Fruit fly (Drosophila melanogaster) whole organism, embryonic: Measurements from ENCODE around the gene CG10274.
A peak's percentile ranks its signal among the peaks of the same experiment; 100 is the strongest.

Experiments
- Atf6 ChIP-seq: fragments of 200-800 bp; sonication (Bioruptor generic); IDR thresholded peaks from 2 replicates; pipeline ENCODE4 v1.3.6; 2022; ENCODE audit warnings: missing biosample characterization, missing genetic modification characterization
- CG10267 ChIP-seq: fragments of 200-800 bp; sonication (Bioruptor generic); optimal IDR thresholded peaks from 2 replicates; lab custom pipeline; 2018; ENCODE audit warnings: missing biosample characterization, mild to moderate bottlenecking, missing genetic modification characterization, moderate library complexity
- CG10274 ChIP-seq: fragments of 200-800 bp; sonication (Bioruptor generic); optimal IDR thresholded peaks from 3 replicates; lab custom pipeline; 2017; ENCODE audit warnings: missing biosample characterization, mild to moderate bottlenecking, missing genetic modification characterization
- CG11093 ChIP-seq: fragments of 200-800 bp; sonication (Bioruptor generic); IDR thresholded peaks from 3 replicates; pipeline ENCODE4 v1.3.6; 2022; ENCODE audit warnings: missing biosample characterization, missing genetic modification characterization
- CG12071 ChIP-seq: fragments of 200-800 bp; sonication (Bioruptor generic); optimal IDR thresholded peaks from 3 replicates; lab custom pipeline; 2018; ENCODE audit warnings: missing biosample characterization, mild to moderate bottlenecking, missing genetic modification characterization
- CG12299 ChIP-seq: fragments of 200-800 bp; sonication (Bioruptor generic); optimal IDR thresholded peaks from 2 replicates; lab custom pipeline; 2018; ENCODE audit warnings: missing biosample characterization, mild to moderate bottlenecking, missing genetic modification characterization
- CG16779 ChIP-seq: fragments of 200-800 bp; sonication (Bioruptor generic); IDR thresholded peaks from 2 replicates; pipeline ENCODE4 v1.3.6; 2022; ENCODE audit warnings: missing biosample characterization, missing genetic modification characterization
- CG17328 ChIP-seq: fragments of 200-800 bp; sonication (Bioruptor generic); IDR thresholded peaks from 2 replicates; pipeline ENCODE4 v1.3.6; 2022; ENCODE audit warnings: missing biosample characterization, missing genetic modification characterization
- CG17612 ChIP-seq: fragments of 200-800 bp; sonication (Bioruptor generic); IDR thresholded peaks from 2 replicates; pipeline ENCODE4 v1.3.6; 2022; ENCODE audit warnings: missing biosample characterization, missing genetic modification characterization
- CG17829 ChIP-seq: fragments of 200-800 bp; optimal IDR thresholded peaks from 2 replicates; lab custom pipeline; 2019; ENCODE audit warnings: missing biosample characterization, mild to moderate bottlenecking, missing genetic modification characterization, moderate library complexity
- CG18764 ChIP-seq: fragments of 200-800 bp; sonication (Bioruptor generic); optimal IDR thresholded peaks from 3 replicates; lab custom pipeline; 2016; ENCODE audit warnings: missing biosample characterization, missing genetic modification characterization
- CG30431 ChIP-seq: fragments of 200-800 bp; sonication (Bioruptor generic); optimal IDR thresholded peaks from 2 replicates; lab custom pipeline; 2017; ENCODE audit warnings: missing biosample characterization, missing genetic modification characterization
- CG31224 ChIP-seq: fragments of 200-800 bp; sonication (Bioruptor generic); IDR thresholded peaks from 2 replicates; pipeline ENCODE4 v1.3.6; 2022; ENCODE audit warnings: missing biosample characterization, missing genetic modification characterization
- CG31388 ChIP-seq: fragments of 200-800 bp; sonication (Bioruptor generic); optimal IDR thresholded peaks from 2 replicates; lab custom pipeline; 2016; ENCODE audit warnings: missing biosample characterization, missing genetic modification characterization
- CG34224 ChIP-seq: fragments of 200-800 bp; sonication (Bioruptor generic); IDR thresholded peaks from 3 replicates; pipeline ENCODE4 v1.3.6; 2022; ENCODE audit warnings: missing biosample characterization, missing genetic modification characterization; ENCODE audit not compliant: partially characterized antibody
- CG4282 ChIP-seq: fragments of 200-800 bp; sonication (Bioruptor generic); optimal IDR thresholded peaks from 2 replicates; lab custom pipeline; 2016; ENCODE audit warnings: missing biosample characterization, missing genetic modification characterization
- CG4424 ChIP-seq: fragments of 200-800 bp; sonication (Bioruptor generic); optimal IDR thresholded peaks from 3 replicates; lab custom pipeline; 2016; ENCODE audit warnings: missing biosample characterization, missing genetic modification characterization
- CG4617 ChIP-seq: fragments of 200-800 bp; sonication (Bioruptor generic); optimal IDR thresholded peaks from 3 replicates; lab custom pipeline; 2016; ENCODE audit warnings: missing biosample characterization, missing genetic modification characterization, borderline replicate concordance
- CG4854 ChIP-seq: fragments of 200-800 bp; sonication (Bioruptor generic); optimal IDR thresholded peaks from 2 replicates; lab custom pipeline; 2016; ENCODE audit warnings: missing biosample characterization, missing genetic modification characterization, inconsistent platforms
- CG6254 ChIP-seq: fragments of 200-800 bp; sonication (Bioruptor generic); optimal IDR thresholded peaks from 3 replicates; lab custom pipeline; 2017; ENCODE audit warnings: mild to moderate bottlenecking, missing biosample characterization, missing genetic modification reagents, missing genetic modification characterization
- CG8089 ChIP-seq: fragments of 200-800 bp; sonication (Bioruptor generic); optimal IDR thresholded peaks from 3 replicates; lab custom pipeline; 2016; ENCODE audit warnings: missing biosample characterization, missing genetic modification characterization
- D19B ChIP-seq: fragments of 200-800 bp; sonication (Bioruptor generic); optimal IDR thresholded peaks from 2 replicates; lab custom pipeline; 2017; ENCODE audit warnings: missing biosample characterization, mild to moderate bottlenecking, missing genetic modification characterization
- Dek ChIP-seq: fragments of 200-800 bp; sonication (Bioruptor generic); optimal IDR thresholded peaks from 3 replicates; lab custom pipeline; 2019; ENCODE audit warnings: missing biosample characterization, mild to moderate bottlenecking, missing genetic modification characterization, moderate library complexity
- Eip74EF ChIP-seq, 2 experiments: fragments of 200-800 bp in 1 of 2; fragments of >200 bp in 1 of 2; sonication (Bioruptor generic) in 1 of 2; optimal IDR thresholded peaks; 2 replicates each; lab custom pipeline; 2017 to 2019; ENCODE audit warnings: missing biosample characterization in 2 of 2, missing genetic modification characterization in 2 of 2, mild to moderate bottlenecking in 1 of 2, moderate library complexity in 1 of 2
- Hr51 ChIP-seq, 2 experiments: fragments of 200-800 bp; sonication (Bioruptor generic); optimal IDR thresholded peaks; 2 replicates in 1 of 2; 3 replicates in 1 of 2; lab custom pipeline; 2016 to 2018; ENCODE audit warnings: missing biosample characterization in 2 of 2, missing genetic modification characterization in 2 of 2, mild to moderate bottlenecking in 1 of 2, moderate library complexity in 1 of 2
- Jarid2 ChIP-seq: fragments of 200-800 bp; sonication (Bioruptor generic); optimal IDR thresholded peaks from 3 replicates; lab custom pipeline; 2017; ENCODE audit warnings: mild to moderate bottlenecking, missing biosample characterization, missing genetic modification reagents, missing genetic modification characterization
- Lhr ChIP-seq: fragments of 200-800 bp; sonication (Bioruptor generic); optimal IDR thresholded peaks from 3 replicates; lab custom pipeline; 2017; ENCODE audit warnings: mild to moderate bottlenecking, missing biosample characterization, missing genetic modification reagents, missing genetic modification characterization
- Mes4 ChIP-seq: fragments of 200-800 bp; sonication (Bioruptor generic); optimal IDR thresholded peaks from 2 replicates; lab custom pipeline; 2016; ENCODE audit warnings: missing biosample characterization, missing genetic modification characterization
- NC2β ChIP-seq: fragments of 200-800 bp; sonication (Bioruptor generic); optimal IDR thresholded peaks from 2 replicates; lab custom pipeline; 2016; ENCODE audit warnings: missing biosample characterization, missing genetic modification characterization
- NFAT ChIP-seq: fragments of 200-800 bp; sonication (Bioruptor generic); IDR thresholded peaks from 2 replicates; pipeline ENCODE4 v1.3.6; 2022; ENCODE audit warnings: missing biosample characterization, missing genetic modification characterization
- Sry-δ ChIP-seq: fragments of 200-800 bp; sonication (Bioruptor generic); optimal IDR thresholded peaks from 2 replicates; lab custom pipeline; 2016; ENCODE audit warnings: missing biosample characterization, missing genetic modification characterization
- Stat92E ChIP-seq, 3 experiments: fragments of >200 bp in 2 of 3; fragments of 200-800 bp in 1 of 3; sonication (Bioruptor generic) in 1 of 3; optimal IDR thresholded peaks; 2 replicates each; lab custom pipeline; 2017 to 2019; ENCODE audit warnings: missing biosample characterization in 3 of 3, missing genetic modification characterization in 3 of 3, mild to moderate bottlenecking in 1 of 3, moderate library complexity in 1 of 3
- amos ChIP-seq: fragments of 200-800 bp; sonication (Bioruptor generic); IDR thresholded peaks from 2 replicates; pipeline ENCODE4 v1.3.6; 2022; ENCODE audit warnings: missing biosample characterization, missing genetic modification characterization; ENCODE audit not compliant: partially characterized antibody
- bab2 ChIP-seq: fragments of 200-800 bp; sonication (Bioruptor generic); optimal IDR thresholded peaks from 2 replicates; lab custom pipeline; 2016; ENCODE audit warnings: missing biosample characterization, missing genetic modification characterization
- da ChIP-seq: fragments of 200-800 bp; sonication (Bioruptor generic); optimal IDR thresholded peaks from 2 replicates; lab custom pipeline; 2016; ENCODE audit warnings: missing biosample characterization, missing genetic modification characterization
- ems ChIP-seq: fragments of 200-800 bp; sonication (Bioruptor generic); optimal IDR thresholded peaks from 3 replicates; lab custom pipeline; 2016; ENCODE audit warnings: missing biosample characterization, missing genetic modification characterization
- esg ChIP-seq: fragments of 200-800 bp; sonication (Bioruptor generic); conservative IDR thresholded peaks from 2 replicates; pipeline ENCODE4 v1.3.6; 2022; ENCODE audit warnings: missing biosample characterization, missing genetic modification characterization
- gem ChIP-seq: fragments of 200-800 bp; sonication (Bioruptor generic); optimal IDR thresholded peaks from 2 replicates; lab custom pipeline; 2019; ENCODE audit warnings: missing biosample characterization, mild to moderate bottlenecking, missing genetic modification characterization, moderate library complexity
- grn ChIP-seq: fragments of 200-800 bp; sonication (Bioruptor generic); optimal IDR thresholded peaks from 3 replicates; lab custom pipeline; 2017; ENCODE audit warnings: missing biosample characterization, missing genetic modification characterization
- insv ChIP-seq, 2 experiments: fragments of 200-800 bp; sonication (Bioruptor generic); optimal IDR thresholded peaks; 3 replicates each; lab custom pipeline; 2016 to 2018; ENCODE audit warnings: missing biosample characterization in 2 of 2, missing genetic modification characterization in 2 of 2
- jing ChIP-seq: fragments of 200-800 bp; sonication (Bioruptor generic); optimal IDR thresholded peaks from 2 replicates; lab custom pipeline; 2018; ENCODE audit warnings: missing biosample characterization, mild to moderate bottlenecking, missing genetic modification characterization
- pum ChIP-seq: fragments of 200-800 bp; sonication (Bioruptor generic); optimal IDR thresholded peaks from 2 replicates; lab custom pipeline; 2016; ENCODE audit warnings: missing biosample characterization, missing genetic modification characterization
- seq ChIP-seq: fragments of 200-800 bp; sonication (Bioruptor generic); IDR thresholded peaks from 2 replicates; pipeline ENCODE4 v1.3.6; 2022; ENCODE audit warnings: missing biosample characterization, missing genetic modification characterization
- slbo ChIP-seq: fragments of 200-800 bp; sonication (Bioruptor generic); IDR thresholded peaks from 2 replicates; pipeline ENCODE4 v1.3.6; 2022; ENCODE audit warnings: missing biosample characterization, missing genetic modification characterization
- ssp ChIP-seq: fragments of 200-800 bp; sonication (Bioruptor generic); IDR thresholded peaks from 2 replicates; pipeline ENCODE4 v1.3.6; 2022; ENCODE audit warnings: missing biosample characterization, missing genetic modification characterization
- stwl ChIP-seq: fragments of 200-800 bp; sonication (Bioruptor generic); optimal IDR thresholded peaks from 3 replicates; lab custom pipeline; 2018; ENCODE audit warnings: missing biosample characterization, mild to moderate bottlenecking, missing genetic modification characterization, moderate library complexity
- trem ChIP-seq: fragments of 200-800 bp; optimal IDR thresholded peaks from 3 replicates; lab custom pipeline; 2019; ENCODE audit warnings: missing biosample characterization, mild to moderate bottlenecking, missing genetic modification characterization, moderate library complexity
- tx ChIP-seq: fragments of 200-800 bp; sonication (Bioruptor generic); optimal IDR thresholded peaks from 2 replicates; lab custom pipeline; 2016; ENCODE audit warnings: missing biosample characterization, missing genetic modification characterization
- vfl ChIP-seq: fragments of 200-800 bp; sonication (Bioruptor generic); optimal IDR thresholded peaks from 2 replicates; lab custom pipeline; 2016; ENCODE audit warnings: missing biosample characterization, missing genetic modification characterization

The CG10274 gene

DNA sequence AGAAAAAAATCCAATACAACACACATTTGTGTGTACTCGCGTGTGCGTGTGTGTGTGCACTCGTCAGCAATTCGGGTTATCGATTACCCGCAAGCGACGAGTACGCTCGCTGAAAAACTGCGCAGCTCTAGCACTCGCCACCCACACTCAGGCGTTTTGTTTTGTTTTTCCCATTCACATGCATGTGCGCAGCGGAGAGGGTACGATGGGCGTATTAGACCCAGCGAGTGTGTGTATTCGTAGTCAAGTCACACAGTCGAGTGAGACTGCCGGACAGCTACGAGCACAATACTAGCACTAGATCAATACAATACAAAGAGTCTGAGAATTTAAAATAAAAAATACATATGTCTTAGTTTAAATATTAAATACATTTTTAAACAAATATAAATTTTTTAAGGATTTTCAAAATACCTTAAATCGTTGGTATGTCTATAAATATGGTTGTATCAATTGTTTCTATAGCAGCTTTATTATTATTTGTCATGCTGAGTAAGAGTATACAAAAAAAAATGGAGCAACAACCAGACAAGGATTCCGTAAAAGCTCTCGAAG lies 3.3 kb upstream of the CG10274 start, which contains the start of the genes D19B and CG43293 (continued):
- peak; percentile 89 for TF ChIP-seq CG17829 (tag; lab: Kevin White, UChicago)
- TF ChIP-seq CG17612 (GFP tag; lab: Robert Waterston, UW), result peak; percentile 66
- no peak for TF ChIP-seq Eip74EF (GFP tag; optimal IDR thresholded peaks at IDR 0.05; lab: Kevin White, UChicago)
- peak; percentile 77 for TF ChIP-seq tx
- no peak for TF ChIP-seq grn
- peak; percentile 91 for TF ChIP-seq bab2 (GFP tag; lab: Kevin White, UChicago)
- TF ChIP-seq Lhr (GFP tag; lab: Kevin White, UChicago), result peak; percentile 63
- TF ChIP-seq NFAT (GFP tag; lab: Robert Waterston, UW), result peak; percentile 96
- peak; percentile 72 for TF ChIP-seq trem (tag; lab: Kevin White, UChicago)
- TF ChIP-seq ssp (GFP tag; lab: Robert Waterston, UW), result peak; percentile 60
- peak; percentile 76 for TF ChIP-seq CG31224 (GFP tag; lab: Robert Waterston, UW)
- TF ChIP-seq CG10267 (tag; lab: Kevin White, UChicago), result peak; percentile 82
- peak; percentile 88 for TF ChIP-seq CG12071 (GFP tag; lab: Kevin White, UChicago)
- peak in 1 of 2 experiments; percentile 69 for TF ChIP-seq insv (GFP tag; optimal IDR thresholded peaks at IDR 0.05; lab: Kevin White, UChicago)
- TF ChIP-seq CG34224, result peak; percentile 53; the same call in 2 of the 3 replicates
- peak; percentile 80 for TF ChIP-seq CG10274 (GFP tag; lab: Kevin White, UChicago)
- peak; percentile 90 for TF ChIP-seq gem
- TF ChIP-seq CG4854, result peak; percentile 73
- peak; percentile 90 for TF ChIP-seq Dek (tag; lab: Kevin White, UChicago)
- peak; percentile 82; the same call in 2 of the 3 replicates for TF ChIP-seq CG11093 (GFP tag; lab: Robert Waterston, UW)
- TF ChIP-seq Sry-δ (GFP tag; lab: Kevin White, UChicago), result peak; percentile 90
- TF ChIP-seq stwl (tag; lab: Kevin White, UChicago), result peak; percentile 90
- peak; percentile 69 for TF ChIP-seq CG12299
- TF ChIP-seq CG18764 (GFP tag; lab: Kevin White, UChicago), result peak; percentile 85
- peak; percentile 66 for TF ChIP-seq CG31388 (GFP tag; lab: Kevin White, UChicago)
- TF ChIP-seq CG30431 (GFP tag; lab: Kevin White, UChicago), result peak; percentile 79
- TF ChIP-seq D19B (GFP tag; lab: Kevin White, UChicago), result peak; percentile 100
- peak; percentile 80 for TF ChIP-seq pum
- peak; percentile 89 for TF ChIP-seq ems (GFP tag; lab: Kevin White, UChicago)
- peak; percentile 77 for TF ChIP-seq CG6254 (GFP tag; lab: Kevin White, UChicago)
- peak; percentile 89 for TF ChIP-seq CG16779 (GFP tag; lab: Robert Waterston, UW)
- no peak for TF ChIP-seq Stat92E (GFP tag; optimal IDR thresholded peaks at IDR 0.05; lab: Kevin White, UChicago)
- TF ChIP-seq da (GFP tag; lab: Kevin White, UChicago), result peak; percentile 50
- peak; percentile 85 to 86 for TF ChIP-seq Hr51 (GFP tag; optimal IDR thresholded peaks at IDR 0.05; lab: Kevin White, UChicago)
- TF ChIP-seq esg, result peak; percentile 84
- TF ChIP-seq Jarid2, result peak; percentile 70
- TF ChIP-seq CG4617 (GFP tag; lab: Kevin White, UChicago), result peak; percentile 82
- TF ChIP-seq CG4424 (GFP tag; lab: Kevin White, UChicago), result peak; percentile 88
- TF ChIP-seq vfl (GFP tag; lab: Kevin White, UChicago), result peak; percentile 87
- TF ChIP-seq Mes4, result peak; percentile 56
- peak; percentile 92 for TF ChIP-seq CG17328 (GFP tag; lab: Robert Waterston, UW)
- TF ChIP-seq NC2β, result peak; percentile 78
- no peak for TF ChIP-seq jing
- TF ChIP-seq CG4282 (GFP tag; lab: Kevin White, UChicago), result peak; percentile 70
- peak; percentile 78 for TF ChIP-seq seq (GFP tag; lab: Robert Waterston, UW)
- TF ChIP-seq Atf6 (GFP tag; lab: Robert Waterston, UW), result peak; percentile 91
- peak; percentile 55; the same call in 1 of the 2 replicates for TF ChIP-seq amos (GFP tag; lab: Robert Waterston, UW)
- peak; percentile 66 for TF ChIP-seq CG8089 (GFP tag; lab: Kevin White, UChicago)
- peak; percentile 97 for TF ChIP-seq slbo (GFP tag; lab: Robert Waterston, UW)
